Fruit fly (Drosophila melanogaster) whole organism: Measurements from ENCODE around the gene Cep290.

Source experiments
- CG8478 ChIP-seq: fragments of >200 bp; optimal IDR thresholded peaks from 2 replicates; lab custom pipeline; 2018; ENCODE audit warnings: inconsistent platforms
- EcR ChIP-seq, 2 experiments: fragments of >200 bp; optimal IDR thresholded peaks; 2 replicates each; lab custom pipeline; 2017; ENCODE audit warnings: missing biosample characterization in 2 of 2, missing genetic modification characterization in 2 of 2, missing genetic modification reagents in 2 of 2
- pan ChIP-seq: fragments of >200 bp; optimal IDR thresholded peaks from 2 replicates; lab custom pipeline; 2017
- psq ChIP-seq: fragments of >200 bp; optimal IDR thresholded peaks from 2 replicates; lab custom pipeline; 2017
- usp ChIP-seq: fragments of >200 bp; optimal IDR thresholded peaks from 2 replicates; lab custom pipeline; 2017; ENCODE audit warnings: missing biosample characterization, missing genetic modification characterization, mixed read lengths

dm6 chr3L:802700-803273, 40.9 kb upstream of the Cep290 start:
- TF ChIP-seq psq (lab: Kevin White, UChicago) (no peak), CG8478 (lab: Kevin White, UChicago) (no peak), usp (no peak), pan (lab: Kevin White, UChicago) (no peak), EcR (GFP tag; optimal IDR thresholded peaks at IDR 0.05; lab: Kevin White, UChicago) (no peak)
